Fruit fly (Drosophila melanogaster): ENCODE results near the gene IP3K2.

Gene IP3K2

DNA sequence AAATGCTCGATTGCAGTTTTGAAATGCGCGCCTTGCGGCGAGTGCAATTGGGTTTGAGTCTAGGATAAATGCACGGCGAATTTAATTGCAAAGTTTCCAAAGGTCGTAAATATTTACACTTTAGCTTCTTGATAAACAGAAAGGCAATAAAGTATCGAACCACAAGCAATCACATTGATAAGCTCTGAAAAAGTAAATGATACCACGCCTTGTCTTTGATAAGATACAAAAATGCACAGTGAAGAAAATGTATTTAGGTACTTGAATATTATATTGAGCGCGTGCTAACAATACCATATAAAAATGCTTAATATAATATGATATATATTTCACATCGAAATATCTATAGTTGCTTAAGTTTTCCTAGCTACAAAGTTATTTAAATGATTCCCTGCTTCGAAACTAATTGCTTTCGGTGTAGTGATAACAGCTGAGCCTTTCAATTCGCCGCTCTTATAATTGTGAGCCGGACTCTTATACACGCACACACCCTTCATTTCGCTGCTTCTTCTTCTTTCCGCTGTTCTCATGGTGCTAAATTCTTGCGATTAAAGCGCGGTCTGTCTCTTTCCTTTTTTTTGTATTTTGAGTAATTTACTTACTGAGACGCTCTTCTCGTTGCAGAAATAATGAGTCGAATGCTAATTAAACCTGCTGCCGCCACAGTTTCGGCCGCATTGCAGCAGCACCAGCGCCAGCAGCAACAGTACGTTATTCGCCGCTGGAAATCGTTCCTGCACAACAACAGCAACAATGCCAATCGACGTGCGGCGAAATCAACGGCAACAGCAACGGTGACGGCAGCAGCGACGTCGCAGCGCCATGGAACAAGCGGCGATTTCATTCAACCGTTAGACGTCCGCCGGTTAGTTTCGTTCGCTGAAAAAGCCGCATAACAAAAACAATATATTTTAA, 70.1 kb downstream of the IP3K2 start (continued):
- TF ChIP-seq CG12071 (GFP tag; optimal IDR thresholded peaks at IDR 0.05), result peak; percentile 73
- TF ChIP-seq CG32772 (GFP tag; IDR thresholded peaks at IDR 0.05), result peak; percentile 79
- peak; percentile 69 for TF ChIP-seq CG31224 (GFP tag; IDR thresholded peaks at IDR 0.05)
- TF ChIP-seq sd (tag; optimal IDR thresholded peaks at IDR 0.05), result peak; percentile 81
- peak; percentile 73 for TF ChIP-seq CG11085 (GFP tag; IDR thresholded peaks at IDR 0.05)
- no peak for TF ChIP-seq Elba2 (GFP tag; optimal IDR thresholded peaks at IDR 0.05)
- peak; percentile 74 for TF ChIP-seq CG1603 (tag; optimal IDR thresholded peaks at IDR 0.05)
- peak; percentile 79 for TF ChIP-seq CG7839 (tag; optimal IDR thresholded peaks at IDR 0.05)
- TF ChIP-seq CG32767 (GFP tag; IDR thresholded peaks at IDR 0.05), result peak; percentile 79
- peak; percentile 89 for TF ChIP-seq Rfx (GFP tag; IDR thresholded peaks at IDR 0.05)
- TF ChIP-seq onecut (GFP tag; IDR thresholded peaks at IDR 0.05), result peak; percentile 32; the same call in 1 of the 2 replicates
- TF ChIP-seq nerfin-1 (tag; optimal IDR thresholded peaks at IDR 0.05), result peak; percentile 34
- TF ChIP-seq CG4820 (GFP tag; optimal IDR thresholded peaks at IDR 0.05), result peak; percentile 73
- peak; percentile 27 for TF ChIP-seq CG31388 (GFP tag; optimal IDR thresholded peaks at IDR 0.05)
- peak; percentile 72; the same call in 1 of the 3 replicates for TF ChIP-seq CG3726 (GFP tag; IDR thresholded peaks at IDR 0.05)
- TF ChIP-seq Lhr (GFP tag; optimal IDR thresholded peaks at IDR 0.05), result peak; percentile 53
- peak; percentile 41 for TF ChIP-seq CG4854 (GFP tag; optimal IDR thresholded peaks at IDR 0.05)
- peak; percentile 32 for TF ChIP-seq CG15479 (GFP tag; optimal IDR thresholded peaks at IDR 0.05)
- no peak for TF ChIP-seq amos (GFP tag; IDR thresholded peaks at IDR 0.05; ENCODE audit: partially characterized antibody)
- TF ChIP-seq Kr (GFP tag; optimal IDR thresholded peaks at IDR 0.05), result no peak
- TF ChIP-seq sc (optimal IDR thresholded peaks at IDR 0.05), result no peak
- peak; percentile 80 for TF ChIP-seq sc (GFP tag; optimal IDR thresholded peaks at IDR 0.05)
- peak; percentile 87 for TF ChIP-seq Oli (tag; optimal IDR thresholded peaks at IDR 0.05)
- peak; percentile 23 for TF ChIP-seq CG12769 (tag; optimal IDR thresholded peaks at IDR 0.05)
- TF ChIP-seq klu (GFP tag; IDR thresholded peaks at IDR 0.05), result peak; percentile 51; the same call in 1 of the 2 replicates
- TF ChIP-seq ind (GFP tag; optimal IDR thresholded peaks at IDR 0.05), result peak; percentile 84
- TF ChIP-seq Atf6 (GFP tag; IDR thresholded peaks at IDR 0.05), result peak; percentile 89
- peak; percentile 68; the same call in 2 of the 3 replicates for TF ChIP-seq CG14050 (GFP tag; IDR thresholded peaks at IDR 0.05)
- TF ChIP-seq zfh1 (GFP tag; IDR thresholded peaks at IDR 0.05), result peak; percentile 80
- TF ChIP-seq NK7.1 (GFP tag; optimal IDR thresholded peaks at IDR 0.05), result no peak
- peak; percentile 83 for TF ChIP-seq sug (tag; optimal IDR thresholded peaks at IDR 0.05)
- peak; percentile 85 for TF ChIP-seq H2.0 (GFP tag; IDR thresholded peaks at IDR 0.05)
- TF ChIP-seq bigmax (GFP tag; optimal IDR thresholded peaks at IDR 0.05), result no peak
- 0 out of 2 replicates have a peak, but pooled peaks have one; percentile 27 for TF ChIP-seq CG4360 (GFP tag; IDR thresholded peaks at IDR 0.05)
- peak; percentile 72 for TF ChIP-seq Nf-YB (GFP tag; optimal IDR thresholded peaks at IDR 0.05)
- peak; percentile 39 for TF ChIP-seq pho (GFP tag; optimal IDR thresholded peaks at IDR 0.05)
- peak; percentile 68 for TF ChIP-seq org-1 (GFP tag; optimal IDR thresholded peaks at IDR 0.05)
- peak; percentile 89 for TF ChIP-seq CG7556 (GFP tag; optimal IDR thresholded peaks at IDR 0.05)
- TF ChIP-seq CG12219 (GFP tag; optimal IDR thresholded peaks at IDR 0.05), result peak; percentile 79
- no peak for TF ChIP-seq CG14965 (GFP tag; optimal IDR thresholded peaks at IDR 0.05; ENCODE audit: borderline replicate concordance)
- TF ChIP-seq gem (tag; optimal IDR thresholded peaks at IDR 0.05), result peak; percentile 94
- peak; percentile 89 for TF ChIP-seq so (GFP tag; IDR thresholded peaks at IDR 0.05)
- peak; percentile 82 for TF ChIP-seq CG12659 (GFP tag; optimal IDR thresholded peaks at IDR 0.05)
- TF ChIP-seq Nf-YA (GFP tag; IDR thresholded peaks at IDR 0.05), result 0 out of 2 replicates have a peak, but pooled peaks have one; percentile 41
- peak; percentile 86 for TF ChIP-seq Xbp1 (GFP tag; optimal IDR thresholded peaks at IDR 0.05)
- peak; percentile 89 for TF ChIP-seq CG18262 (tag; optimal IDR thresholded peaks at IDR 0.05)
- TF ChIP-seq CG2712 (tag; optimal IDR thresholded peaks at IDR 0.05), result peak; percentile 90
- peak; percentile 77 for TF ChIP-seq Six4 (GFP tag; optimal IDR thresholded peaks at IDR 0.05)
- TF ChIP-seq CG13624 (GFP tag; optimal IDR thresholded peaks at IDR 0.05), result peak; percentile 2

Measured in whole organism, embryonic.